Fruit fly (Drosophila melanogaster) whole organism, pupa: ENCODE data around the gene Eip63E.

Experiments
- CG10348 ChIP-seq: fragments of 200-800 bp; sonication (Bioruptor generic); IDR thresholded peaks from 2 replicates; pipeline ENCODE4 v1.3.6; 2022; ENCODE audit warnings: missing biosample characterization, missing genetic modification characterization
- CG13204 ChIP-seq: fragments of 200-800 bp; sonication (Bioruptor generic); optimal IDR thresholded peaks from 2 replicates; lab custom pipeline; 2018; ENCODE audit warnings: missing biosample characterization, mild to moderate bottlenecking, missing genetic modification characterization, moderate library complexity
- CG34367 ChIP-seq: fragments of 200-800 bp; sonication (Bioruptor generic); optimal IDR thresholded peaks from 2 replicates; lab custom pipeline; 2018; ENCODE audit warnings: missing biosample characterization, mild to moderate bottlenecking, missing genetic modification characterization
- Pif1A ChIP-seq: fragments of 200-800 bp; sonication (Bioruptor generic); optimal IDR thresholded peaks from 3 replicates; lab custom pipeline; 2016; ENCODE audit warnings: missing biosample characterization, missing genetic modification characterization
- rn ChIP-seq: fragments of 200-800 bp; sonication (Bioruptor generic); IDR thresholded peaks from 2 replicates; pipeline ENCODE4 v1.3.6; 2022; ENCODE audit warnings: missing biosample characterization, missing genetic modification characterization

dm6 chr3L:3639324-3639723 lies 123.8 kb downstream of the Eip63E start:
- no peak for TF ChIP-seq CG13204 (GFP tag; lab: Kevin White, UChicago)
- TF ChIP-seq Pif1A (GFP tag; lab: Kevin White, UChicago): no peak
- TF ChIP-seq rn (GFP tag; lab: Robert Waterston, UW): no peak
- no peak for TF ChIP-seq CG10348 (GFP tag; lab: Robert Waterston, UW)
- no peak for TF ChIP-seq CG34367
